Worm (Caenorhabditis elegans) whole organism, L2 larva: ENCODE measurements around the gene lips-12.
A peak's percentile ranks its signal among the peaks of the same experiment; 100 is the strongest.

Source experiments
- C34F6.9 ChIP-seq: fragments of 150-350 bp; optimal IDR thresholded peaks from 2 replicates; lab custom pipeline; 2014; ENCODE audit warnings: missing biosample characterization, missing genetic modification characterization
- R02D3.7 ChIP-seq: fragments of 150-350 bp; optimal IDR thresholded peaks from 2 replicates; lab custom pipeline; 2014; ENCODE audit warnings: missing biosample characterization, missing genetic modification characterization
- aly-2 ChIP-seq: fragments of 150-350 bp; optimal IDR thresholded peaks from 2 replicates; lab custom pipeline; 2014; ENCODE audit warnings: missing biosample characterization, missing genetic modification characterization
- ama-1 ChIP-seq: fragments of 150-350 bp; optimal IDR thresholded peaks from 2 replicates; lab custom pipeline; 2018; ENCODE audit warnings: inconsistent platforms
- blmp-1 ChIP-seq: sonication (generic microtip); optimal IDR thresholded peaks from 2 replicates; lab custom pipeline; 2017; ENCODE audit warnings: missing genetic modification characterization, mild to moderate bottlenecking, missing compliant biosample characterization, antibody characterized with exemption, moderate library complexity; ENCODE audit not compliant: insufficient read depth
- ceh-82 ChIP-seq: fragments of 150-350 bp; optimal IDR thresholded peaks from 2 replicates; lab custom pipeline; 2014; ENCODE audit warnings: missing biosample characterization, missing genetic modification characterization
- crh-2 ChIP-seq: sonication (generic microtip); optimal IDR thresholded peaks from 2 replicates; lab custom pipeline; 2017; ENCODE audit warnings: missing biosample characterization, missing genetic modification characterization
- egl-27 ChIP-seq: sonication (generic microtip); optimal IDR thresholded peaks from 3 replicates; lab custom pipeline; 2017; ENCODE audit warnings: missing biosample characterization, missing genetic modification reagents, missing genetic modification characterization
- elt-3 ChIP-seq: sonication (generic microtip); optimal IDR thresholded peaks from 2 replicates; lab custom pipeline; 2017; ENCODE audit warnings: missing biosample characterization, missing genetic modification characterization
- fos-1 ChIP-seq: fragments of 150-350 bp; optimal IDR thresholded peaks from 2 replicates; lab custom pipeline; 2014; ENCODE audit warnings: missing biosample characterization, missing genetic modification characterization
- gmeb-1 ChIP-seq: fragments of 150-350 bp; optimal IDR thresholded peaks from 2 replicates; lab custom pipeline; 2014; ENCODE audit warnings: missing biosample characterization, missing genetic modification characterization
- lin-11 ChIP-seq: fragments of 150-350 bp; sonication (generic microtip); optimal IDR thresholded peaks from 2 replicates; lab custom pipeline; 2014; ENCODE audit warnings: missing biosample characterization, missing genetic modification characterization, inconsistent platforms, mixed read lengths
- lin-13 ChIP-seq: fragments of 150-350 bp; optimal IDR thresholded peaks from 2 replicates; lab custom pipeline; 2014; ENCODE audit warnings: missing biosample characterization, missing genetic modification reagents, missing genetic modification characterization
- lin-39 ChIP-seq: fragments of 150-350 bp; optimal IDR thresholded peaks from 2 replicates; lab custom pipeline; 2014; ENCODE audit warnings: missing biosample characterization, missing genetic modification reagents, missing genetic modification characterization
- lsy-2 ChIP-seq, 2 experiments: fragments of 150-350 bp in 1 of 2; sonication (generic microtip) in 1 of 2; optimal IDR thresholded peaks; 2 replicates each; lab custom pipeline; 2014 to 2017; ENCODE audit warnings: missing biosample characterization in 2 of 2, missing genetic modification characterization in 2 of 2
- mab-5 ChIP-seq: fragments of 150-350 bp; optimal IDR thresholded peaks from 2 replicates; lab custom pipeline; 2014; ENCODE audit warnings: missing biosample characterization, missing genetic modification characterization
- nhr-10 ChIP-seq: sonication (generic microtip); optimal IDR thresholded peaks from 2 replicates; lab custom pipeline; 2017; ENCODE audit warnings: missing biosample characterization, missing genetic modification characterization
- nhr-11 ChIP-seq: fragments of 150-350 bp; optimal IDR thresholded peaks from 2 replicates; lab custom pipeline; 2014; ENCODE audit warnings: missing biosample characterization, missing genetic modification characterization
- nhr-12 ChIP-seq: fragments of 150-350 bp; optimal IDR thresholded peaks from 2 replicates; lab custom pipeline; 2014; ENCODE audit warnings: missing biosample characterization, missing genetic modification characterization
- nhr-21 ChIP-seq: fragments of 150-350 bp; optimal IDR thresholded peaks from 2 replicates; lab custom pipeline; 2014; ENCODE audit warnings: missing biosample characterization, missing genetic modification characterization
- nhr-23 ChIP-seq: fragments of 150-350 bp; optimal IDR thresholded peaks from 2 replicates; lab custom pipeline; 2014; ENCODE audit warnings: missing biosample characterization, missing genetic modification reagents, missing genetic modification characterization
- nhr-237 ChIP-seq: fragments of 150-350 bp; optimal IDR thresholded peaks from 2 replicates; lab custom pipeline; 2014; ENCODE audit warnings: missing biosample characterization, missing genetic modification characterization
- nhr-77 ChIP-seq: fragments of 150-350 bp; optimal IDR thresholded peaks from 2 replicates; lab custom pipeline; 2014; ENCODE audit warnings: missing biosample characterization, missing genetic modification characterization
- peb-1 ChIP-seq: fragments of 150-350 bp; optimal IDR thresholded peaks from 2 replicates; lab custom pipeline; 2014; ENCODE audit warnings: missing biosample characterization, missing genetic modification characterization
- sem-4 ChIP-seq: fragments of 150-350 bp; optimal IDR thresholded peaks from 2 replicates; lab custom pipeline; 2014; ENCODE audit warnings: missing biosample characterization, missing genetic modification reagents, missing genetic modification characterization
- skn-1 ChIP-seq: sonication (generic microtip); optimal IDR thresholded peaks from 2 replicates; lab custom pipeline; 2017; ENCODE audit warnings: missing biosample characterization, missing genetic modification characterization
- sma-3 ChIP-seq: sonication (generic microtip); optimal IDR thresholded peaks from 2 replicates; lab custom pipeline; 2016; ENCODE audit warnings: missing genetic modification reagents, missing genetic modification characterization, missing compliant biosample characterization
- sma-9 ChIP-seq, 2 experiments: fragments of 150-350 bp in 1 of 2; sonication (generic microtip) in 1 of 2; optimal IDR thresholded peaks; 2 replicates each; lab custom pipeline; 2014 to 2016; ENCODE audit warnings: missing genetic modification characterization in 2 of 2, mild to moderate bottlenecking in 1 of 2, missing biosample characterization in 1 of 2, missing compliant biosample characterization in 1 of 2, missing genetic modification reagents in 1 of 2, moderate library complexity in 1 of 2
- snpc-4 ChIP-seq: fragments of 150-350 bp; optimal IDR thresholded peaks from 2 replicates; lab custom pipeline; 2014; ENCODE audit warnings: missing biosample characterization, missing genetic modification characterization
- unc-39 ChIP-seq: fragments of 150-350 bp; optimal IDR thresholded peaks from 2 replicates; lab custom pipeline; 2014; ENCODE audit warnings: missing biosample characterization, missing genetic modification characterization
- unc-55 ChIP-seq: fragments of 150-350 bp; sonication (generic microtip); optimal IDR thresholded peaks from 3 replicates; lab custom pipeline; 2014; ENCODE audit warnings: missing biosample characterization, missing genetic modification reagents, missing genetic modification characterization
- zag-1 ChIP-seq: fragments of 150-350 bp; optimal IDR thresholded peaks from 2 replicates; lab custom pipeline; 2014; ENCODE audit warnings: missing biosample characterization, missing genetic modification characterization

Gene lips-12

DNA sequence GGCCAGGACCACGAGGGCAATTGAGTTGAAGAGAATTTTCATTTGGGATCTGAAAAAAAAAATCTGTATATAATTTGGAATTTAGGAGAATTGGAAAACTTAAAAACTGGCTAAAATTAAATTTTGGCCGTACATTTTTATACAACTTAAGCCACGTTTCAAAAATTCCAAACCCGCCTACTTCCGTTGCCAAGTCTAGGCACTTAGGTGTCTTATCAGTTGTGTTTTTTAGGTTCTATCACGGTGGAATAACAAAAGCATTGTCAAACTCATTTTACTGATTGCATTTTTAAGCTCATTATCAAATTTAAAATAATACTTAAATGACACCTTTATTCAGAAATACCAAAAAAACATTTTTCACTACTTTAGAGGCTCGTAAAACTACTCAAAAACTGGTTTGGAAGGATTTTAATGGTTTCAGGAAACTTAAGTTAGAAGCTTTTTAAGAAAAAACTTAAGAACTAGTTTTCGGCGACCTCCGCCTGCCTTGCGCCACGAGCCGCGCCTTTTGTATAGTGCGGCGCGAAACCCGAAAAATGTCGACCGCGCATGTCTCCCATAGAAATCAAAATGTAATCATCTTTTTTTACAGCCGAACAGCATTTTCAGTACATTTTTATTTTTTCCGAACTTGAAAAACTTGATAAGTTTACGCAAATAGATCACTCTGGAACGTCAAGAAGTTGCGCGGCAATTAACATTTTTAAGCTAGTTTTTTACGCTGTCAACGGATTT, 4.1 kb upstream of the lips-12 start, which contains the start of gene lips-13:
TSS of gene lips-13 (minus strand) at position 51 of the 738 bp plus-strand sequence.
- no peak for TF ChIP-seq lin-13 (GFP tag; lab: Kevin White, UChicago)
- TF ChIP-seq fos-1 (tag; lab: Kevin White, UChicago), result no peak
- no peak for TF ChIP-seq lsy-2 (tag; optimal IDR thresholded peaks at IDR 0.05; lab: Kevin White, UChicago)
- no peak for TF ChIP-seq sem-4
- TF ChIP-seq blmp-1 (tag; lab: Kevin White, UChicago), result no peak
- no peak for TF ChIP-seq gmeb-1
- TF ChIP-seq lin-11, result no peak
- no peak for TF ChIP-seq unc-39 (tag; lab: Kevin White, UChicago)
- no peak for TF ChIP-seq nhr-23 (tag; lab: Kevin White, UChicago)
- no peak for TF ChIP-seq nhr-237
- no peak for TF ChIP-seq elt-3 (tag; lab: Kevin White, UChicago)
- no peak for TF ChIP-seq unc-55 (GFP tag; lab: Kevin White, UChicago)
- TF ChIP-seq nhr-11 (tag; lab: Kevin White, UChicago), result no peak

DNA sequence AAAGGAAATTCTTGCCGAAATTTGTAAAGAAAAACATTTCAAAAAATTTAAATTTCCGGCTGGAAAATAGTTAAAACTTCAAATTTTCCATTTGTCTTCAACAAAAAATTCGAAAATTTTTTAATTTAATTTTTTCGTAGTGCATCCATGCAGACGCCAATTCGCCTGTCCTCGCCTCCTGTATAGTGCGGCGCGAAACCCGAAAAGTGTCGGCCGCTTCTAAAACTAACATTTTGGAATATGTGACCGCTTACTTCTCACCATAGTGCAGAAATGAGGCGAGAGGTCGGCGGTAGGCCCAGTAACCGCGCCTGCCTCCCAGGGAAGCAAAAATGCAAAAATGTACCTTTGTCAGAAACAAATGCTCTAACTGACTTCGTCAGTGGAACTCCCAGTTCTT, 2.5 kb upstream of the lips-12 start:
- TF ChIP-seq snpc-4 (peak; percentile 47), nhr-23 (tag; lab: Kevin White, UChicago) (no peak)

ce11 chrII:1110901-1111300, 3.1 kb downstream of the lips-12 start, which contains the start of gene lips-11:
Gene lips-11, minus strand, starts transcription at chrII:1111001.
- TF ChIP-seq ceh-82 (tag; lab: Kevin White, UChicago), result no peak
- TF ChIP-seq nhr-23 (tag; lab: Kevin White, UChicago), result no peak
- TF ChIP-seq snpc-4, result no peak
- TF ChIP-seq R02D3.7 (tag; lab: Kevin White, UChicago), result no peak
- TF ChIP-seq mab-5 (tag; lab: Kevin White, UChicago), result no peak
- TF ChIP-seq egl-27 (tag; lab: Kevin White, UChicago), result no peak
- TF ChIP-seq sma-3 (GFP tag; lab: Kevin White, UChicago), result peak; percentile 9
- TF ChIP-seq skn-1 (tag; lab: Kevin White, UChicago), result no peak

ce11 chrII:1106914-1107597, 7.0 kb downstream of the lips-12 start, which contains the start of gene col-40:
Gene col-40, minus strand, starts transcription at chrII:1106964.
- no peak for TF ChIP-seq R02D3.7 (tag; lab: Kevin White, UChicago)
- TF ChIP-seq nhr-77 (tag; lab: Kevin White, UChicago), result no peak
- no peak for TF ChIP-seq ama-1 (lab: Kevin White, UChicago)
- no peak for TF ChIP-seq lin-39
- TF ChIP-seq crh-2 (tag; lab: Kevin White, UChicago), result no peak
- TF ChIP-seq lin-11, result no peak

- TF ChIP-seq unc-55 (GFP tag; lab: Kevin White, UChicago), result no peak
- no peak for TF ChIP-seq ama-1 (lab: Kevin White, UChicago)
- no peak for TF ChIP-seq zag-1 (tag; lab: Kevin White, UChicago)
- no peak for TF ChIP-seq nhr-10 (tag; lab: Kevin White, UChicago)
- no peak for TF ChIP-seq gmeb-1
- TF ChIP-seq sma-9 (GFP tag; optimal IDR thresholded peaks at IDR 0.05; lab: Kevin White, UChicago), result no peak
- no peak for TF ChIP-seq sma-9 (tag; optimal IDR thresholded peaks at IDR 0.05; lab: Kevin White, UChicago)
- TF ChIP-seq snpc-4, result no peak
- TF ChIP-seq peb-1 (tag; lab: Kevin White, UChicago), result no peak
- no peak for TF ChIP-seq nhr-12 (tag; lab: Kevin White, UChicago)
- TF ChIP-seq ceh-82 (tag; lab: Kevin White, UChicago), result no peak
- TF ChIP-seq blmp-1 (tag; lab: Kevin White, UChicago), result no peak
- TF ChIP-seq nhr-21 (tag; lab: Kevin White, UChicago), result no peak
- no peak for TF ChIP-seq crh-2 (tag; lab: Kevin White, UChicago)
- no peak for TF ChIP-seq elt-3 (tag; lab: Kevin White, UChicago)
- no peak for TF ChIP-seq C34F6.9 (tag; lab: Kevin White, UChicago)
- TF ChIP-seq lin-39, result no peak
- TF ChIP-seq aly-2 (tag; lab: Kevin White, UChicago), result no peak
- no peak for TF ChIP-seq unc-39 (tag; lab: Kevin White, UChicago)
- no peak for TF ChIP-seq lin-11
- TF ChIP-seq, all 48 proteins: peak for 0
These were observed 8.7 kb downstream of the lips-12 start for ce11 chrII:1105291-1105690.
